Worm (Caenorhabditis elegans) whole organism, L1 larva: ENCODE results near the gene fubl-3.

ENCODE experiments used
- C04F5.9 ChIP-seq: sonication (generic microtip); optimal IDR thresholded peaks from 2 replicates; lab custom pipeline; 2016; ENCODE audit warnings: missing genetic modification characterization, missing compliant biosample characterization
- C16A3.4 ChIP-seq: fragments of 150-350 bp; optimal IDR thresholded peaks from 2 replicates; lab custom pipeline; 2014; ENCODE audit warnings: missing biosample characterization, missing genetic modification characterization
- C34B4.2 ChIP-seq: sonication (generic microtip); optimal IDR thresholded peaks from 2 replicates; lab custom pipeline; 2017; ENCODE audit warnings: mild to moderate bottlenecking, missing genetic modification characterization, missing compliant biosample characterization
- aly-2 ChIP-seq: fragments of 150-350 bp; optimal IDR thresholded peaks from 2 replicates; lab custom pipeline; 2014; ENCODE audit warnings: missing biosample characterization, missing genetic modification characterization
- blmp-1 ChIP-seq: fragments of 150-350 bp; optimal IDR thresholded peaks from 2 replicates; lab custom pipeline; 2014; ENCODE audit warnings: missing biosample characterization, missing genetic modification characterization
- ceh-63 ChIP-seq: fragments of 200-800 bp; sonication (Bioruptor generic); optimal IDR thresholded peaks from 2 replicates; lab custom pipeline; 2018; ENCODE audit warnings: mild to moderate bottlenecking, missing genetic modification characterization, missing compliant biosample characterization
- ceh-8 ChIP-seq: fragments of 200-800 bp; sonication (Bioruptor generic); optimal IDR thresholded peaks from 2 replicates; lab custom pipeline; 2018; ENCODE audit warnings: mild to moderate bottlenecking, missing genetic modification characterization, moderate library complexity, missing compliant biosample characterization
- ceh-82 ChIP-seq, 3 experiments: fragments of 150-350 bp in 1 of 3; sonication (generic microtip) in 2 of 3; optimal IDR thresholded peaks; 2 replicates each; lab custom pipeline; 2014 to 2017; ENCODE audit warnings: missing biosample characterization in 3 of 3, missing genetic modification characterization in 3 of 3
- ceh-88 ChIP-seq: fragments of 200-800 bp; sonication (Bioruptor generic); IDR thresholded peaks from 2 replicates; pipeline ENCODE4 v1.3.6; 2022; ENCODE audit warnings: missing genetic modification characterization, missing compliant biosample characterization
- ceh-90 ChIP-seq: sonication (generic microtip); optimal IDR thresholded peaks from 2 replicates; lab custom pipeline; 2016; ENCODE audit warnings: missing genetic modification characterization, missing compliant biosample characterization
- ces-1 ChIP-seq: fragments of 150-350 bp; optimal IDR thresholded peaks from 2 replicates; lab custom pipeline; 2014; ENCODE audit warnings: missing biosample characterization, missing genetic modification reagents, missing genetic modification characterization
- dpl-1 ChIP-seq, 3 experiments: fragments of 150-350 bp in 2 of 3; sonication (generic microtip) in 1 of 3; optimal IDR thresholded peaks; 2 replicates each; lab custom pipeline; 2014 to 2017; ENCODE audit warnings: missing biosample characterization in 3 of 3, missing genetic modification characterization in 3 of 3, missing genetic modification reagents in 3 of 3
- dsc-1 ChIP-seq: sonication (generic microtip); optimal IDR thresholded peaks from 2 replicates; lab custom pipeline; 2016; ENCODE audit warnings: mild to moderate bottlenecking, missing genetic modification characterization, missing compliant biosample characterization
- efl-1 ChIP-seq, 4 experiments: fragments of 150-350 bp; optimal IDR thresholded peaks in 3 of 4; peaks in 1 of 4; 1 replicate in 1 of 4; 2 replicates in 3 of 4; lab custom pipeline; 2014; ENCODE audit warnings: missing biosample characterization in 2 of 4, missing genetic modification characterization in 2 of 4, missing genetic modification reagents in 2 of 4
- egl-27 ChIP-seq, 2 experiments: fragments of 150-350 bp in 1 of 2; sonication (generic microtip); optimal IDR thresholded peaks; 3 replicates each; lab custom pipeline; 2017 to 2018; ENCODE audit warnings: missing biosample characterization in 2 of 2, missing genetic modification characterization in 2 of 2, missing genetic modification reagents in 2 of 2
- elt-3 ChIP-seq, 6 experiments: fragments of 150-350 bp in 1 of 6; sonication (generic microtip); optimal IDR thresholded peaks; 2 replicates each; lab custom pipeline; 2017 to 2018; ENCODE audit warnings: missing biosample characterization in 6 of 6, missing genetic modification characterization in 6 of 6, inconsistent platforms in 1 of 6
- ets-5 ChIP-seq: fragments of 200-800 bp; sonication (Bioruptor generic); IDR thresholded peaks from 2 replicates; pipeline ENCODE4 v1.3.6; 2022; ENCODE audit warnings: missing genetic modification characterization, missing compliant biosample characterization
- fkh-4 ChIP-seq: sonication (generic microtip); optimal IDR thresholded peaks from 2 replicates; lab custom pipeline; 2016; ENCODE audit warnings: missing compliant biosample characterization, missing genetic modification characterization, borderline replicate concordance
- fkh-8 ChIP-seq: sonication (generic microtip); optimal IDR thresholded peaks from 2 replicates; lab custom pipeline; 2016; ENCODE audit warnings: mild to moderate bottlenecking, missing genetic modification characterization, missing compliant biosample characterization
- grh-1 ChIP-seq: fragments of 200-800 bp; sonication (Bioruptor generic); IDR thresholded peaks from 2 replicates; pipeline ENCODE4 v1.3.6; 2022; ENCODE audit warnings: missing genetic modification reagents, missing genetic modification characterization, missing compliant biosample characterization
- hpl-2 ChIP-seq: fragments of 150-350 bp; optimal IDR thresholded peaks from 2 replicates; lab custom pipeline; 2014; ENCODE audit warnings: missing biosample characterization, missing genetic modification reagents, missing genetic modification characterization
- irx-1 ChIP-seq: sonication (generic microtip); optimal IDR thresholded peaks from 2 replicates; lab custom pipeline; 2016; ENCODE audit warnings: missing genetic modification characterization, missing compliant biosample characterization
- isw-1 ChIP-seq: fragments of 200-800 bp; sonication (Bioruptor generic); IDR thresholded peaks from 2 replicates; pipeline ENCODE4 v1.3.6; 2022; ENCODE audit warnings: missing genetic modification characterization, missing compliant biosample characterization
- lin-13 ChIP-seq: fragments of 150-350 bp; optimal IDR thresholded peaks from 2 replicates; lab custom pipeline; 2014; ENCODE audit warnings: missing biosample characterization, missing genetic modification reagents, missing genetic modification characterization
- lin-39 ChIP-seq: fragments of 150-350 bp; optimal IDR thresholded peaks from 2 replicates; lab custom pipeline; 2014; ENCODE audit warnings: missing biosample characterization, missing genetic modification reagents, missing genetic modification characterization
- mab-9 ChIP-seq: fragments of 200-800 bp; sonication (Bioruptor generic); IDR thresholded peaks from 2 replicates; pipeline ENCODE4 v1.3.6; 2022; ENCODE audit warnings: missing genetic modification reagents, missing genetic modification characterization, missing compliant biosample characterization
- mdl-1 ChIP-seq, 2 experiments: fragments of 150-350 bp; optimal IDR thresholded peaks; 2 replicates each; lab custom pipeline; 2014 to 2017; ENCODE audit warnings: missing biosample characterization in 2 of 2, missing genetic modification characterization in 2 of 2, inconsistent platforms in 1 of 2
- mep-1 ChIP-seq: fragments of 150-350 bp; optimal IDR thresholded peaks from 2 replicates; lab custom pipeline; 2014; ENCODE audit warnings: missing biosample characterization, missing genetic modification characterization
- nhr-12 ChIP-seq: sonication (generic microtip); optimal IDR thresholded peaks from 2 replicates; lab custom pipeline; 2017; ENCODE audit warnings: missing biosample characterization, missing genetic modification characterization
- nhr-19 ChIP-seq: fragments of 200-800 bp; sonication (Bioruptor generic); conservative IDR thresholded peaks from 2 replicates; pipeline ENCODE4 v1.3.6; 2022; ENCODE audit warnings: missing genetic modification characterization, missing compliant biosample characterization
- nhr-237 ChIP-seq: fragments of 150-350 bp; optimal IDR thresholded peaks from 2 replicates; lab custom pipeline; 2014; ENCODE audit warnings: missing biosample characterization, missing genetic modification characterization
- nhr-47 ChIP-seq: sonication (generic microtip); optimal IDR thresholded peaks from 2 replicates; lab custom pipeline; 2016; ENCODE audit warnings: mild to moderate bottlenecking, missing genetic modification characterization, moderate library complexity, missing compliant biosample characterization
- nhr-71 ChIP-seq: sonication (generic microtip); optimal IDR thresholded peaks from 2 replicates; lab custom pipeline; 2016; ENCODE audit warnings: mild to moderate bottlenecking, missing genetic modification characterization, moderate library complexity, missing compliant biosample characterization
- nhr-77 ChIP-seq: fragments of 150-350 bp; optimal IDR thresholded peaks from 2 replicates; lab custom pipeline; 2014; ENCODE audit warnings: missing biosample characterization, missing genetic modification characterization
- nhr-84 ChIP-seq: sonication (generic microtip); optimal IDR thresholded peaks from 2 replicates; lab custom pipeline; 2017; ENCODE audit warnings: missing biosample characterization, missing genetic modification characterization
- nhr-85 ChIP-seq: sonication (generic microtip); peaks from one replicate; lab custom pipeline; 2016; ENCODE audit warnings: missing genetic modification characterization, inconsistent platforms, missing compliant biosample characterization
- pag-3 ChIP-seq: sonication (generic microtip); optimal IDR thresholded peaks from 2 replicates; lab custom pipeline; 2017; ENCODE audit warnings: missing genetic modification characterization, mild to moderate bottlenecking, missing compliant biosample characterization, antibody characterized with exemption, borderline replicate concordance; ENCODE audit not compliant: insufficient read depth
- pax-3 ChIP-seq: fragments of 200-800 bp; sonication (Bioruptor generic); optimal IDR thresholded peaks from 2 replicates; lab custom pipeline; 2018; ENCODE audit warnings: mild to moderate bottlenecking, missing genetic modification characterization, moderate library complexity, missing compliant biosample characterization
- pqm-1 ChIP-seq: sonication (generic microtip); optimal IDR thresholded peaks from 3 replicates; lab custom pipeline; 2017; ENCODE audit warnings: missing biosample characterization, missing genetic modification characterization
- rnt-1 ChIP-seq: sonication (generic microtip); optimal IDR thresholded peaks from 2 replicates; lab custom pipeline; 2016; ENCODE audit warnings: mild to moderate bottlenecking, missing genetic modification characterization, moderate library complexity, missing compliant biosample characterization
- skn-1 ChIP-seq: fragments of 150-350 bp; optimal IDR thresholded peaks from 2 replicates; lab custom pipeline; 2014; ENCODE audit warnings: missing biosample characterization, missing genetic modification characterization
- snpc-4 ChIP-seq: fragments of 150-350 bp; optimal IDR thresholded peaks from 2 replicates; lab custom pipeline; 2014; ENCODE audit warnings: missing biosample characterization, missing genetic modification characterization
- sox-4 ChIP-seq: sonication (generic microtip); optimal IDR thresholded peaks from 2 replicates; lab custom pipeline; 2016; ENCODE audit warnings: missing genetic modification characterization, missing compliant biosample characterization
- sptf-1 ChIP-seq: fragments of 150-350 bp; optimal IDR thresholded peaks from 2 replicates; lab custom pipeline; 2014; ENCODE audit warnings: missing biosample characterization, missing genetic modification characterization
- sup-37 ChIP-seq: fragments of 200-800 bp; sonication (Bioruptor generic); optimal IDR thresholded peaks from 2 replicates; lab custom pipeline; 2018; ENCODE audit warnings: mild to moderate bottlenecking, missing genetic modification characterization, missing compliant biosample characterization
- tbx-2 ChIP-seq: sonication (generic microtip); optimal IDR thresholded peaks from 2 replicates; lab custom pipeline; 2016; ENCODE audit warnings: missing genetic modification characterization, missing compliant biosample characterization
- tlp-1 ChIP-seq: fragments of 150-350 bp; optimal IDR thresholded peaks from 2 replicates; lab custom pipeline; 2014; ENCODE audit warnings: missing biosample characterization, missing genetic modification characterization
- unc-130 ChIP-seq: fragments of 150-350 bp; optimal IDR thresholded peaks from 2 replicates; lab custom pipeline; 2017; ENCODE audit warnings: missing biosample characterization, missing genetic modification characterization, inconsistent platforms
- unc-30 ChIP-seq: sonication (generic microtip); optimal IDR thresholded peaks from 2 replicates; lab custom pipeline; 2017; ENCODE audit warnings: missing biosample characterization, missing genetic modification characterization
- unc-62 ChIP-seq: fragments of 150-350 bp; optimal IDR thresholded peaks from 2 replicates; lab custom pipeline; 2014; ENCODE audit warnings: missing biosample characterization, missing genetic modification reagents, missing genetic modification characterization
- unc-86 ChIP-seq: sonication (generic microtip); optimal IDR thresholded peaks from 2 replicates; lab custom pipeline; 2016; ENCODE audit warnings: missing genetic modification characterization, missing compliant biosample characterization
- unc-98 ChIP-seq: fragments of 200-800 bp; sonication (Bioruptor generic); IDR thresholded peaks from 2 replicates; pipeline ENCODE4 v1.3.6; 2022; ENCODE audit warnings: missing genetic modification characterization, missing compliant biosample characterization
- ztf-11 ChIP-seq, 2 experiments: sonication (generic microtip); optimal IDR thresholded peaks; 2 replicates each; lab custom pipeline; 2016 to 2017; ENCODE audit warnings: missing genetic modification characterization in 2 of 2, missing biosample characterization in 1 of 2, missing compliant biosample characterization in 1 of 2

The fubl-3 gene

DNA sequence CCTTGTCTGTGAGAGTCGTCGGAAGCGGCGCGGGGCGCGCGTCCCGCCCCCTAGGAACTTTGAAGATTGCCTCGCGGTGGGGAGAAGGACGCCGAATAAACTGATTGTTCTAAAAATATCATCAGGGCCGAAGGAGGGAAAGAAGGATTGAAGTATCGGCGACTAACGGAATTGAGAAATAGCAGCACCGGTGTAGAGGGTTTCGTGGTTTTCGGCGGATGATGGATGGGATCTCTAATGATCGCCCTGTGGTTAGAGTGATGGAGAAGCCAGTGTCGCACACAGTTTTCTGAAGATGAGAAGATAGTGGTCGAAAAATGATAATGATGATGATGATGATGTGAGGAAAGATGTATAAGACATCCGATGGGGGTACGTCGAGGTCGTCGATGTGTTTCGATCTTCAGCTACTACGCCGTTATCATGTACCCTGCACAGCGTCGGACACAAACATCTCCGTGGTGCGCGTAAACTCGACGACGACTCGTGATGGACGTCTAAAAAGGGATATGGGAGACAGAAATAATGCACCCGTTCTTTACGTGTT is 12.6 kb upstream of the fubl-3 start, which contains the start of gene osm-11:
TSS of gene osm-11 (minus strand) at position 51 of the 547 bp plus-strand sequence.
- TF ChIP-seq isw-1 (GFP tag; lab: Robert Waterston, UW), result no peak
- no peak for TF ChIP-seq C34B4.2 (tag; lab: Kevin White, UChicago)
- TF ChIP-seq sox-4 (tag; lab: Kevin White, UChicago), result no peak
- no peak for TF ChIP-seq unc-62 (GFP tag; lab: Kevin White, UChicago)
- peak in 5 of 6 experiments; percentile 21 to 65 (median 42) for TF ChIP-seq elt-3 (tag; optimal IDR thresholded peaks at IDR 0.05; lab: Kevin White, UChicago)
- peak in 1 of 2 experiments; percentile 4 for TF ChIP-seq mdl-1 (tag; optimal IDR thresholded peaks at IDR 0.05; lab: Kevin White, UChicago)
- no peak for TF ChIP-seq unc-30
- no peak for TF ChIP-seq fkh-4 (tag; lab: Kevin White, UChicago)
- peak; percentile 98 for TF ChIP-seq nhr-85 (tag; lab: Kevin White, UChicago)
- no peak for TF ChIP-seq ceh-82 (tag; optimal IDR thresholded peaks at IDR 0.05; lab: Kevin White, UChicago)
- no peak for TF ChIP-seq lin-13 (GFP tag; lab: Kevin White, UChicago)
- peak; percentile 46 for TF ChIP-seq grh-1 (GFP tag; lab: Robert Waterston, UW)
- no peak for TF ChIP-seq ztf-11 (tag; optimal IDR thresholded peaks at IDR 0.05; lab: Kevin White, UChicago)
- peak; percentile 13 for TF ChIP-seq skn-1 (tag; lab: Kevin White, UChicago)
- TF ChIP-seq fkh-8 (tag; lab: Kevin White, UChicago), result no peak
- no peak for TF ChIP-seq pag-3
- no peak for TF ChIP-seq pqm-1 (tag; lab: Kevin White, UChicago)
- no peak for TF ChIP-seq nhr-47 (tag; lab: Kevin White, UChicago)
- no peak for TF ChIP-seq ceh-88 (GFP tag; lab: Robert Waterston, UW)
- TF ChIP-seq mep-1 (tag; lab: Kevin White, UChicago), result no peak
- no peak for TF ChIP-seq ces-1
- TF ChIP-seq dpl-1 (GFP tag; optimal IDR thresholded peaks at IDR 0.05; lab: Kevin White, UChicago), result peak in 1 of 3 experiments; percentile 1
- no peak for TF ChIP-seq irx-1 (tag; lab: Kevin White, UChicago)
- TF ChIP-seq nhr-71 (tag; lab: Kevin White, UChicago), result peak; percentile 80
- TF ChIP-seq unc-130 (tag; lab: Kevin White, UChicago), result peak; percentile 56
- no peak for TF ChIP-seq dsc-1 (tag; lab: Kevin White, UChicago)
- peak; percentile 63 for TF ChIP-seq tbx-2 (tag; lab: Kevin White, UChicago)
- peak; percentile 49 for TF ChIP-seq nhr-19 (GFP tag; lab: Robert Waterston, UW)
- peak; percentile 84 for TF ChIP-seq blmp-1
- no peak for TF ChIP-seq nhr-84 (tag; lab: Kevin White, UChicago)
- no peak for TF ChIP-seq sup-37 (GFP tag; lab: Kevin White, UChicago)
- TF ChIP-seq unc-98 (GFP tag; lab: Robert Waterston, UW), result no peak
- no peak for TF ChIP-seq snpc-4 (tag; lab: Kevin White, UChicago)
- no peak for TF ChIP-seq sptf-1
- TF ChIP-seq mab-9 (GFP tag; lab: Robert Waterston, UW), result no peak
- peak in 1 of 2 experiments; percentile 20 for TF ChIP-seq egl-27 (tag; optimal IDR thresholded peaks at IDR 0.05; lab: Kevin White, UChicago)
- TF ChIP-seq lin-39 (tag; lab: Kevin White, UChicago), result no peak
- TF ChIP-seq C04F5.9 (tag; lab: Kevin White, UChicago), result no peak
- no peak for TF ChIP-seq efl-1 (optimal IDR thresholded peaks at IDR 0.05; lab: Kevin White, UChicago)
- no peak for TF ChIP-seq efl-1 (GFP tag; optimal IDR thresholded peaks at IDR 0.05 in 1 of 2; lab: Kevin White, UChicago)
- TF ChIP-seq pax-3 (tag; lab: Kevin White, UChicago), result no peak
- no peak for TF ChIP-seq C16A3.4 (tag; lab: Kevin White, UChicago)
- no peak for TF ChIP-seq tlp-1 (tag; lab: Kevin White, UChicago)
- no peak for TF ChIP-seq ceh-63
- TF ChIP-seq unc-86 (tag; lab: Kevin White, UChicago), result no peak
- TF ChIP-seq aly-2 (tag; lab: Kevin White, UChicago), result no peak
- TF ChIP-seq nhr-12 (tag; lab: Kevin White, UChicago), result no peak
- TF ChIP-seq ceh-90, result no peak
- TF ChIP-seq ceh-8 (GFP tag; lab: Kevin White, UChicago), result no peak
- TF ChIP-seq ets-5, result no peak
- TF ChIP-seq nhr-237 (tag; lab: Kevin White, UChicago), result no peak
- no peak for TF ChIP-seq rnt-1 (tag; lab: Kevin White, UChicago)
- TF ChIP-seq hpl-2 (GFP tag; lab: Kevin White, UChicago), result no peak
- TF ChIP-seq nhr-77, result no peak
